Fruit fly (Drosophila melanogaster) whole organism, embryonic: ENCODE measurements around the gene Eo.

Experiments used
- Bdp1 ChIP-seq: fragments of 200-800 bp; sonication (Bioruptor generic); optimal IDR thresholded peaks from 3 replicates; lab custom pipeline; 2016; ENCODE audit warnings: missing biosample characterization, missing genetic modification characterization
- CG1024 ChIP-seq: fragments of 200-800 bp; sonication (Bioruptor generic); IDR thresholded peaks from 2 replicates; pipeline ENCODE4 v1.3.6; 2022; ENCODE audit warnings: missing biosample characterization, missing genetic modification characterization
- CG10979 ChIP-seq: fragments of 200-800 bp; sonication (Bioruptor generic); optimal IDR thresholded peaks from 2 replicates; lab custom pipeline; 2018; ENCODE audit warnings: missing biosample characterization, mild to moderate bottlenecking, missing genetic modification characterization, moderate library complexity
- CG11247 ChIP-seq: fragments of 200-800 bp; sonication (Bioruptor generic); IDR thresholded peaks from 2 replicates; pipeline ENCODE4 v1.3.6; 2022; ENCODE audit warnings: missing biosample characterization, missing genetic modification characterization
- CG1233 ChIP-seq: fragments of 200-800 bp; sonication (Bioruptor generic); optimal IDR thresholded peaks from 4 replicates; lab custom pipeline; 2018; ENCODE audit warnings: missing biosample characterization, mild to moderate bottlenecking, missing genetic modification characterization
- CG12769 ChIP-seq: fragments of 200-800 bp; sonication (Bioruptor generic); optimal IDR thresholded peaks from 2 replicates; lab custom pipeline; 2019; ENCODE audit warnings: missing biosample characterization, mild to moderate bottlenecking, missing genetic modification characterization, moderate library complexity
- CG13624 ChIP-seq: fragments of 200-800 bp; sonication (Bioruptor generic); optimal IDR thresholded peaks from 2 replicates; lab custom pipeline; 2016; ENCODE audit warnings: missing biosample characterization, missing genetic modification characterization
- CG15479 ChIP-seq: fragments of 200-800 bp; sonication (Bioruptor generic); optimal IDR thresholded peaks from 3 replicates; lab custom pipeline; 2019; ENCODE audit warnings: missing biosample characterization, mild to moderate bottlenecking, missing genetic modification characterization, moderate library complexity
- CG15514 ChIP-seq: fragments of 200-800 bp; sonication (Bioruptor generic); optimal IDR thresholded peaks from 3 replicates; lab custom pipeline; 2017; ENCODE audit warnings: missing biosample characterization, missing genetic modification characterization, mild to moderate bottlenecking, moderate library complexity, missing genetic modification reagents
- CG1602 ChIP-seq: fragments of 200-800 bp; sonication (Bioruptor generic); optimal IDR thresholded peaks from 3 replicates; lab custom pipeline; 2016; ENCODE audit warnings: missing biosample characterization, missing genetic modification characterization
- CG16815 ChIP-seq: fragments of 200-800 bp; sonication (Bioruptor generic); optimal IDR thresholded peaks from 3 replicates; lab custom pipeline; 2017; ENCODE audit warnings: missing biosample characterization, mild to moderate bottlenecking, missing genetic modification characterization
- CG17186 ChIP-seq: fragments of 200-800 bp; sonication (Bioruptor generic); optimal IDR thresholded peaks from 3 replicates; lab custom pipeline; 2017; ENCODE audit warnings: missing biosample characterization, missing genetic modification reagents, missing genetic modification characterization
- CG17568 ChIP-seq: fragments of 200-800 bp; sonication (Bioruptor generic); optimal IDR thresholded peaks from 2 replicates; lab custom pipeline; 2018; ENCODE audit warnings: missing biosample characterization, mild to moderate bottlenecking, missing genetic modification characterization, moderate library complexity
- CG2120 ChIP-seq: fragments of 200-800 bp; sonication (Bioruptor generic); optimal IDR thresholded peaks from 3 replicates; lab custom pipeline; 2016; ENCODE audit warnings: missing biosample characterization, missing genetic modification characterization
- CG31365 ChIP-seq: fragments of 200-800 bp; sonication (Bioruptor generic); optimal IDR thresholded peaks from 2 replicates; lab custom pipeline; 2018; ENCODE audit warnings: missing biosample characterization, mild to moderate bottlenecking, missing genetic modification characterization
- CG33213 ChIP-seq: fragments of 200-800 bp; sonication (Bioruptor generic); optimal IDR thresholded peaks from 3 replicates; lab custom pipeline; 2016; ENCODE audit warnings: missing biosample characterization, missing genetic modification characterization
- CG3995 ChIP-seq: fragments of 200-800 bp; sonication (Bioruptor generic); optimal IDR thresholded peaks from 3 replicates; lab custom pipeline; 2016; ENCODE audit warnings: missing biosample characterization, missing genetic modification characterization
- CG4282 ChIP-seq: fragments of 200-800 bp; sonication (Bioruptor generic); optimal IDR thresholded peaks from 2 replicates; lab custom pipeline; 2016; ENCODE audit warnings: missing biosample characterization, missing genetic modification characterization
- CG6175 ChIP-seq: fragments of 200-800 bp; sonication (Bioruptor generic); IDR thresholded peaks from 3 replicates; pipeline ENCODE4 v1.3.6; 2022; ENCODE audit warnings: missing biosample characterization, missing genetic modification characterization
- CG7987 ChIP-seq: fragments of 200-800 bp; sonication (Bioruptor generic); optimal IDR thresholded peaks from 2 replicates; lab custom pipeline; 2018; ENCODE audit warnings: missing biosample characterization, mild to moderate bottlenecking, missing genetic modification characterization, moderate library complexity
- CG9876 ChIP-seq: fragments of 200-800 bp; sonication (Bioruptor generic); optimal IDR thresholded peaks from 2 replicates; lab custom pipeline; 2016; ENCODE audit warnings: missing biosample characterization, missing genetic modification characterization
- D19A ChIP-seq: fragments of 200-800 bp; optimal IDR thresholded peaks from 3 replicates; lab custom pipeline; 2019; ENCODE audit warnings: missing biosample characterization, mild to moderate bottlenecking, missing genetic modification characterization, moderate library complexity
- Dip3 ChIP-seq: fragments of 200-800 bp; sonication (Bioruptor generic); optimal IDR thresholded peaks from 3 replicates; lab custom pipeline; 2016; ENCODE audit warnings: missing biosample characterization, missing genetic modification characterization
- Dref ChIP-seq: fragments of 200-800 bp; sonication (Bioruptor generic); IDR thresholded peaks from 2 replicates; pipeline ENCODE4 v1.3.6; 2022; ENCODE audit warnings: missing biosample characterization, missing genetic modification characterization
- Elba2 ChIP-seq: fragments of 200-800 bp; sonication (Bioruptor generic); optimal IDR thresholded peaks from 3 replicates; lab custom pipeline; 2016; ENCODE audit warnings: missing biosample characterization, missing genetic modification characterization
- Hr51 ChIP-seq, 2 experiments: fragments of 200-800 bp; sonication (Bioruptor generic); optimal IDR thresholded peaks; 2 replicates in 1 of 2; 3 replicates in 1 of 2; lab custom pipeline; 2016 to 2018; ENCODE audit warnings: missing biosample characterization in 2 of 2, missing genetic modification characterization in 2 of 2, mild to moderate bottlenecking in 1 of 2, moderate library complexity in 1 of 2
- Jarid2 ChIP-seq: fragments of 200-800 bp; sonication (Bioruptor generic); optimal IDR thresholded peaks from 3 replicates; lab custom pipeline; 2017; ENCODE audit warnings: mild to moderate bottlenecking, missing biosample characterization, missing genetic modification reagents, missing genetic modification characterization
- Pdp1 ChIP-seq, 2 experiments: fragments of 200-800 bp; sonication (Bioruptor generic); optimal IDR thresholded peaks; 3 replicates each; lab custom pipeline; 2016; ENCODE audit warnings: missing biosample characterization in 2 of 2, missing genetic modification characterization in 2 of 2, mild to moderate bottlenecking in 1 of 2, moderate library complexity in 1 of 2
- Sin3A ChIP-seq: fragments of >200 bp; optimal IDR thresholded peaks from 2 replicates; lab custom pipeline; 2018
- Xrp1 ChIP-seq: fragments of 200-800 bp; sonication (Bioruptor generic); IDR thresholded peaks from 2 replicates; pipeline ENCODE4 v1.3.6; 2022; ENCODE audit warnings: missing biosample characterization, missing genetic modification characterization
- chinmo ChIP-seq: fragments of 200-800 bp; sonication (Bioruptor generic); IDR thresholded peaks from 4 replicates; pipeline ENCODE4 v1.3.6; 2022; ENCODE audit warnings: missing biosample characterization, missing genetic modification characterization; ENCODE audit not compliant: partially characterized antibody
- crol ChIP-seq: fragments of 200-800 bp; sonication (Bioruptor generic); IDR thresholded peaks from 2 replicates; pipeline ENCODE4 v1.3.6; 2022; ENCODE audit warnings: missing biosample characterization, missing genetic modification characterization
- esg ChIP-seq: fragments of 200-800 bp; sonication (Bioruptor generic); conservative IDR thresholded peaks from 2 replicates; pipeline ENCODE4 v1.3.6; 2022; ENCODE audit warnings: missing biosample characterization, missing genetic modification characterization
- fu2 ChIP-seq: fragments of 200-800 bp; sonication (Bioruptor generic); optimal IDR thresholded peaks from 2 replicates; lab custom pipeline; 2016; ENCODE audit warnings: missing biosample characterization, missing genetic modification characterization
- gce ChIP-seq: fragments of 200-800 bp; sonication (Bioruptor generic); IDR thresholded peaks from 3 replicates; pipeline ENCODE4 v1.3.6; 2022; ENCODE audit warnings: missing biosample characterization, missing genetic modification characterization
- hbn ChIP-seq: fragments of 200-800 bp; sonication (Bioruptor generic); IDR thresholded peaks from 2 replicates; pipeline ENCODE4 v1.3.6; 2022; ENCODE audit warnings: missing biosample characterization, missing genetic modification characterization; ENCODE audit not compliant: partially characterized antibody
- inv ChIP-seq: fragments of 200-800 bp; sonication (Bioruptor generic); IDR thresholded peaks from 2 replicates; pipeline ENCODE4 v1.3.6; 2022; ENCODE audit warnings: missing biosample characterization, missing genetic modification characterization; ENCODE audit not compliant: partially characterized antibody
- mam ChIP-seq: fragments of 200-800 bp; sonication (Bioruptor generic); optimal IDR thresholded peaks from 3 replicates; lab custom pipeline; 2016; ENCODE audit warnings: missing biosample characterization, missing genetic modification characterization
- p53 ChIP-seq: fragments of 200-800 bp; sonication (Bioruptor generic); optimal IDR thresholded peaks from 2 replicates; lab custom pipeline; 2016; ENCODE audit warnings: missing biosample characterization, missing genetic modification characterization
- phol ChIP-seq: fragments of 200-800 bp; sonication (Bioruptor generic); optimal IDR thresholded peaks from 3 replicates; lab custom pipeline; 2018; ENCODE audit warnings: missing biosample characterization, mild to moderate bottlenecking, missing genetic modification characterization, moderate library complexity
- ro ChIP-seq: fragments of 200-800 bp; sonication (Bioruptor generic); IDR thresholded peaks from 2 replicates; pipeline ENCODE4 v1.3.6; 2022; ENCODE audit warnings: missing biosample characterization, missing genetic modification characterization
- scrt ChIP-seq: fragments of 200-800 bp; sonication (Bioruptor generic); optimal IDR thresholded peaks from 2 replicates; lab custom pipeline; 2018; ENCODE audit warnings: missing biosample characterization, mild to moderate bottlenecking, missing genetic modification characterization, moderate library complexity
- sens ChIP-seq: fragments of 200-800 bp; sonication (Bioruptor generic); peaks from one replicate; lab custom pipeline; 2016; ENCODE audit warnings: missing biosample characterization, missing genetic modification characterization
- seq ChIP-seq: fragments of 200-800 bp; sonication (Bioruptor generic); IDR thresholded peaks from 2 replicates; pipeline ENCODE4 v1.3.6; 2022; ENCODE audit warnings: missing biosample characterization, missing genetic modification characterization
- sob ChIP-seq: fragments of 200-800 bp; sonication (Bioruptor generic); IDR thresholded peaks from 2 replicates; pipeline ENCODE4 v1.3.6; 2022; ENCODE audit warnings: missing biosample characterization, missing genetic modification characterization
- stc ChIP-seq: fragments of 200-800 bp; sonication (Bioruptor generic); IDR thresholded peaks from 2 replicates; pipeline ENCODE4 v1.3.6; 2022; ENCODE audit warnings: missing biosample characterization, missing genetic modification characterization
- trem ChIP-seq: fragments of 200-800 bp; optimal IDR thresholded peaks from 3 replicates; lab custom pipeline; 2019; ENCODE audit warnings: missing biosample characterization, mild to moderate bottlenecking, missing genetic modification characterization, moderate library complexity
- tx ChIP-seq: fragments of 200-800 bp; sonication (Bioruptor generic); optimal IDR thresholded peaks from 2 replicates; lab custom pipeline; 2016; ENCODE audit warnings: missing biosample characterization, missing genetic modification characterization
- wek ChIP-seq: fragments of 200-800 bp; sonication (Bioruptor generic); optimal IDR thresholded peaks from 3 replicates; lab custom pipeline; 2018; ENCODE audit warnings: missing biosample characterization, mild to moderate bottlenecking, missing genetic modification characterization, moderate library complexity
- yki ChIP-seq: fragments of >200 bp; optimal IDR thresholded peaks from 3 replicates; lab custom pipeline; 2018
- z ChIP-seq: fragments of 200-800 bp; sonication (Bioruptor generic); IDR thresholded peaks from 3 replicates; pipeline ENCODE4 v1.3.6; 2022; ENCODE audit warnings: missing biosample characterization, missing genetic modification characterization

The Eo gene

DNA sequence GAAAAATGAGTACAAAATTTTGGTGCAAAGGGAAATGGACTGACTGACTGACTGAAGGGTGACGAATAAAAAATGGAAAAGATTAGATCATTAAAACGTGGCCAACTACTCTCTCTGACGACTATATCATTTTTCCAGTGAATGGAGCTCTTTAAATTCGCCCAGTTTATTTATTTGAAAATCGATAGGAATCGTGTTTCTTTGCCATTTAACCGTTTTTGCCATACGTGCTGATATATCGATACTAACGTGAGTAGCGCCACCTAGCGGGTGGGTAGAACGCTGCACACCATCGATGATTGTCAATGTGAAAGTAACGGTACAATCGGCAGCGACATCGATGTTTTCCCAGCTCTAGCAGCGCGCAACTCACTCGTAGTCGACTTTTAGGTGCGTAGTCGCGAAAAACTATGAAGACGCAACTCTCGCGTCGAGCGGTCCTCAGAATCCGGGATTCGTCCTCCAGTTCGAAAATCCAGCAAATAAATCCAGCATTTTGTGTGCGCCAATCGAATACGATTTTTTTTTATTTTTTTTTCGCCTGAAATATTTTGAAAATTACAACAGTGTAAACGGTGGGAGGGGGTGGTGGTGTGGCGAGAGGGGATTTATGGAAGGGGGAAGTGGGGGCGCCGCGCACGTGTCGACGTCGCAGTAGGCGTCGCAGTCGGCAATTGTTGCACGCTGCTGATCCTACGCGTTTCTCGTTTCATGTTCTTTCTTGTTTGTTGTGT is 36.6 kb upstream of the Eo start, which contains the start of the genes CG9030 and eag (continued):
- TF ChIP-seq inv (GFP tag; lab: Robert Waterston, UW) (peak; percentile 87), CG6175 (GFP tag; lab: Robert Waterston, UW) (no peak), Sin3A (lab: Kevin White, UChicago) (no peak), CG33213 (peak; percentile 69), mam (no peak), CG1233 (no peak), CG17186 (GFP tag; lab: Kevin White, UChicago) (peak; percentile 32), CG3995 (GFP tag; lab: Kevin White, UChicago) (peak; percentile 57), seq (GFP tag; lab: Robert Waterston, UW) (no peak), phol (tag; lab: Kevin White, UChicago) (peak; percentile 29), scrt (GFP tag; lab: Kevin White, UChicago) (peak; percentile 33), CG17568 (GFP tag; lab: Kevin White, UChicago) (no peak), chinmo (peak; percentile 82; the same call in 3 of the 4 replicates), CG1602 (no peak), sens (GFP tag; lab: Kevin White, UChicago) (peak; percentile 59), trem (peak; percentile 11), yki (lab: Kevin White, UChicago) (no peak), hbn (peak; percentile 91), z (GFP tag; lab: Robert Waterston, UW) (no peak), Xrp1 (0 out of 2 replicates have a peak, but pooled peaks have one; percentile 15), CG10979 (tag; lab: Kevin White, UChicago) (no peak), CG9876 (GFP tag; lab: Kevin White, UChicago) (no peak), tx (GFP tag; lab: Kevin White, UChicago) (no peak), D19A (tag; lab: Kevin White, UChicago) (no peak), CG12769 (tag; lab: Kevin White, UChicago) (peak; percentile 14), gce (GFP tag; lab: Robert Waterston, UW) (no peak), Dref (GFP tag; lab: Robert Waterston, UW) (peak; percentile 93), CG16815 (GFP tag; lab: Kevin White, UChicago) (no peak), CG15479 (GFP tag; lab: Kevin White, UChicago) (no peak), CG11247 (GFP tag; lab: Robert Waterston, UW) (no peak), sob (GFP tag; lab: Robert Waterston, UW) (peak; percentile 48; the same call in 1 of the 2 replicates), wek (GFP tag; lab: Kevin White, UChicago) (no peak), CG15514 (GFP tag; lab: Kevin White, UChicago) (peak; percentile 65), CG31365 (tag; lab: Kevin White, UChicago) (no peak), esg (GFP tag; lab: Robert Waterston, UW) (no peak), Dip3 (no peak), p53 (peak; percentile 66), Hr51 (GFP tag; optimal IDR thresholded peaks at IDR 0.05; lab: Kevin White, UChicago) (no peak), CG2120 (GFP tag; lab: Kevin White, UChicago) (peak; percentile 28), stc (GFP tag; lab: Robert Waterston, UW) (no peak), Elba2 (GFP tag; lab: Kevin White, UChicago) (no peak), crol (GFP tag; lab: Robert Waterston, UW) (peak; percentile 45; the same call in 1 of the 2 replicates), Bdp1 (GFP tag; lab: Kevin White, UChicago) (no peak), ro (GFP tag; lab: Robert Waterston, UW) (no peak), CG4282 (GFP tag; lab: Kevin White, UChicago) (no peak), fu2 (GFP tag; lab: Kevin White, UChicago) (no peak), CG1024 (GFP tag; lab: Robert Waterston, UW) (no peak), Pdp1 (GFP tag; optimal IDR thresholded peaks at IDR 0.05; lab: Kevin White, UChicago) (peak in 1 of 2 experiments; percentile 14), CG7987 (GFP tag; lab: Kevin White, UChicago) (no peak), CG13624 (GFP tag; lab: Kevin White, UChicago) (peak; percentile 27), Jarid2 (GFP tag; lab: Kevin White, UChicago) (no peak)
